Worm (Caenorhabditis elegans) whole organism, young adult: ENCODE results near the gene pcp-2.

Experiments used
- B0261.1 ChIP-seq: sonication (generic microtip); optimal IDR thresholded peaks from 2 replicates; lab custom pipeline; 2016; ENCODE audit warnings: mild to moderate bottlenecking, missing genetic modification characterization, moderate library complexity, missing compliant biosample characterization
- C06A6.2 ChIP-seq: fragments of 200-800 bp; sonication (Bioruptor generic); conservative IDR thresholded peaks from 2 replicates; pipeline ENCODE4 v1.3.6; 2022; ENCODE audit warnings: missing genetic modification characterization, missing compliant biosample characterization
- C17E4.6 ChIP-seq: fragments of 200-800 bp; sonication (Bioruptor generic); IDR thresholded peaks from 2 replicates; pipeline ENCODE4 v1.3.6; 2022; ENCODE audit warnings: missing genetic modification reagents, missing genetic modification characterization, missing compliant biosample characterization
- F10E7.11 ChIP-seq: sonication (generic microtip); optimal IDR thresholded peaks from 2 replicates; lab custom pipeline; 2017; ENCODE audit warnings: mild to moderate bottlenecking, missing genetic modification characterization, moderate library complexity, missing compliant biosample characterization
- F22D6.2 ChIP-seq: sonication (generic microtip); optimal IDR thresholded peaks from 2 replicates; lab custom pipeline; 2016; ENCODE audit warnings: mild to moderate bottlenecking, missing genetic modification characterization, missing compliant biosample characterization
- F23B12.7 ChIP-seq: sonication (generic microtip); optimal IDR thresholded peaks from 2 replicates; lab custom pipeline; 2017; ENCODE audit warnings: missing genetic modification characterization, mild to moderate bottlenecking, missing compliant biosample characterization, antibody characterized with exemption, moderate library complexity; ENCODE audit not compliant: insufficient read depth
- F33H1.4 ChIP-seq: fragments of 200-800 bp; sonication (Bioruptor generic); IDR thresholded peaks from 2 replicates; pipeline ENCODE4 v1.3.6; 2022; ENCODE audit warnings: missing genetic modification reagents, missing genetic modification characterization, missing compliant biosample characterization
- F49E8.2 ChIP-seq: sonication (generic microtip); optimal IDR thresholded peaks from 3 replicates; lab custom pipeline; 2017; ENCODE audit warnings: missing genetic modification characterization, mild to moderate bottlenecking, missing compliant biosample characterization, antibody characterized with exemption, moderate library complexity; ENCODE audit not compliant: insufficient read depth
- F55B11.4 ChIP-seq: sonication (generic microtip); optimal IDR thresholded peaks from 2 replicates; lab custom pipeline; 2016; ENCODE audit warnings: missing compliant biosample characterization, missing genetic modification characterization, borderline replicate concordance; ENCODE audit not compliant: insufficient read depth
- K11D2.4 ChIP-seq: fragments of 200-800 bp; sonication (Bioruptor generic); IDR thresholded peaks from 2 replicates; pipeline ENCODE4 v1.3.6; 2022; ENCODE audit warnings: missing genetic modification reagents, missing genetic modification characterization, missing compliant biosample characterization
- K12H6.12 ChIP-seq: fragments of 200-800 bp; sonication (Bioruptor generic); optimal IDR thresholded peaks from 2 replicates; lab custom pipeline; 2018; ENCODE audit warnings: mild to moderate bottlenecking, missing genetic modification characterization, missing compliant biosample characterization
- Y53F4B.3 ChIP-seq: fragments of 200-800 bp; sonication (Bioruptor generic); IDR thresholded peaks from 2 replicates; pipeline ENCODE4 v1.3.6; 2022; ENCODE audit warnings: missing genetic modification reagents, missing genetic modification characterization, missing compliant biosample characterization
- Y79H2A.3 ChIP-seq: fragments of 200-800 bp; sonication (Bioruptor generic); conservative IDR thresholded peaks from 2 replicates; pipeline ENCODE4 v1.3.6; 2022; ENCODE audit warnings: missing genetic modification reagents, missing genetic modification characterization, missing compliant biosample characterization
- ama-1 ChIP-seq, 3 experiments: fragments of 150-350 bp in 1 of 3; sonication (generic microtip) in 2 of 3; optimal IDR thresholded peaks; 2 replicates each; lab custom pipeline; 2014 to 2018; ENCODE audit warnings: missing biosample characterization in 2 of 3, missing genetic modification characterization in 2 of 3, missing genetic modification reagents in 2 of 3
- aptf-3 ChIP-seq: fragments of 200-800 bp; sonication (Bioruptor generic); IDR thresholded peaks from 2 replicates; pipeline ENCODE4 v1.3.6; 2022; ENCODE audit warnings: missing genetic modification characterization, missing compliant biosample characterization
- attf-3 ChIP-seq: fragments of 200-800 bp; sonication (Bioruptor generic); conservative IDR thresholded peaks from 2 replicates; pipeline ENCODE4 v1.3.6; 2022; ENCODE audit warnings: missing genetic modification reagents, missing genetic modification characterization, missing compliant biosample characterization
- attf-6 ChIP-seq: fragments of 200-800 bp; sonication (Bioruptor generic); IDR thresholded peaks from 2 replicates; pipeline ENCODE4 v1.3.6; 2022; ENCODE audit warnings: missing genetic modification reagents, missing genetic modification characterization, missing compliant biosample characterization
- cebp-2 ChIP-seq: fragments of 200-800 bp; sonication (Bioruptor generic); IDR thresholded peaks from 2 replicates; pipeline ENCODE4 v1.3.6; 2022; ENCODE audit warnings: missing genetic modification characterization, missing compliant biosample characterization
- die-1 ChIP-seq: sonication (generic microtip); optimal IDR thresholded peaks from 2 replicates; lab custom pipeline; 2016; ENCODE audit warnings: missing genotype, mild to moderate bottlenecking, missing genetic modification characterization, missing compliant biosample characterization
- dox-1 ChIP-seq: fragments of 200-800 bp; sonication (Bioruptor generic); IDR thresholded peaks from 2 replicates; pipeline ENCODE4 v1.3.6; 2022; ENCODE audit warnings: missing genetic modification reagents, missing genetic modification characterization, missing compliant biosample characterization
- efl-1 ChIP-seq: fragments of 150-350 bp; optimal IDR thresholded peaks from 2 replicates; lab custom pipeline; 2014; ENCODE audit warnings: missing biosample characterization, missing genetic modification reagents, missing genetic modification characterization
- egl-44 ChIP-seq: fragments of 200-800 bp; sonication (Bioruptor generic); IDR thresholded peaks from 2 replicates; pipeline ENCODE4 v1.3.6; 2022; ENCODE audit warnings: missing genetic modification reagents, missing genetic modification characterization, missing compliant biosample characterization
- egrh-3 ChIP-seq: fragments of 200-800 bp; sonication (Bioruptor generic); IDR thresholded peaks from 2 replicates; pipeline ENCODE4 v1.3.6; 2022; ENCODE audit warnings: missing genetic modification reagents, missing genetic modification characterization, missing compliant biosample characterization
- ekl-4 ChIP-seq: fragments of 200-800 bp; sonication (Bioruptor generic); IDR thresholded peaks from 2 replicates; pipeline ENCODE4 v1.3.6; 2022; ENCODE audit warnings: missing genetic modification reagents, missing genetic modification characterization, missing compliant biosample characterization
- ets-4 ChIP-seq: fragments of 200-800 bp; sonication (Bioruptor generic); optimal IDR thresholded peaks from 2 replicates; lab custom pipeline; 2018; ENCODE audit warnings: mild to moderate bottlenecking, missing genetic modification characterization, missing compliant biosample characterization
- gei-17 ChIP-seq: fragments of 200-800 bp; sonication (Bioruptor generic); optimal IDR thresholded peaks from 2 replicates; lab custom pipeline; 2018; ENCODE audit warnings: mild to moderate bottlenecking, missing genetic modification characterization, missing compliant biosample characterization
- hmg-1.2 ChIP-seq: fragments of 200-800 bp; sonication (Bioruptor generic); IDR thresholded peaks from 2 replicates; pipeline ENCODE4 v1.3.6; 2022; ENCODE audit warnings: missing genetic modification reagents, missing genetic modification characterization, missing compliant biosample characterization
- let-607 ChIP-seq, 2 experiments: fragments of 200-800 bp in 1 of 2; sonication (Bioruptor generic) in 1 of 2; sonication (generic microtip) in 1 of 2; optimal IDR thresholded peaks; 2 replicates each; lab custom pipeline; 2016 to 2018; ENCODE audit warnings: mild to moderate bottlenecking in 2 of 2, missing compliant biosample characterization in 2 of 2, missing genetic modification characterization in 2 of 2, moderate library complexity in 2 of 2, missing genotype in 1 of 2
- lin-26 ChIP-seq: fragments of 200-800 bp; sonication (Bioruptor generic); IDR thresholded peaks from 2 replicates; pipeline ENCODE4 v1.3.6; 2022; ENCODE audit warnings: missing genetic modification reagents, missing genetic modification characterization, missing compliant biosample characterization
- lir-1 ChIP-seq: fragments of 200-800 bp; sonication (Bioruptor generic); conservative IDR thresholded peaks from 2 replicates; pipeline ENCODE4 v1.3.6; 2022; ENCODE audit warnings: missing genetic modification reagents, missing genetic modification characterization, missing compliant biosample characterization
- madf-6 ChIP-seq: fragments of 200-800 bp; sonication (Bioruptor generic); IDR thresholded peaks from 2 replicates; pipeline ENCODE4 v1.3.6; 2022; ENCODE audit warnings: missing genetic modification reagents, missing genetic modification characterization, missing compliant biosample characterization
- mes-4 ChIP-seq: sonication (generic microtip); optimal IDR thresholded peaks from 2 replicates; lab custom pipeline; 2016; ENCODE audit warnings: missing genotype, missing genetic modification characterization, missing compliant biosample characterization
- nfyb-1 ChIP-seq: fragments of 200-800 bp; sonication (Bioruptor generic); IDR thresholded peaks from 2 replicates; pipeline ENCODE4 v1.3.6; 2022; ENCODE audit warnings: missing genetic modification reagents, missing genetic modification characterization, missing compliant biosample characterization
- nhr-120 ChIP-seq: fragments of 200-800 bp; sonication (Bioruptor generic); IDR thresholded peaks from 2 replicates; pipeline ENCODE4 v1.3.6; 2022; ENCODE audit warnings: missing genetic modification characterization, missing compliant biosample characterization
- nhr-80 ChIP-seq: sonication (generic microtip); optimal IDR thresholded peaks from 2 replicates; lab custom pipeline; 2016; ENCODE audit warnings: missing genetic modification characterization, missing compliant biosample characterization
- pha-4 ChIP-seq: fragments of 150-350 bp; sonication (generic microtip); optimal IDR thresholded peaks from 2 replicates; lab custom pipeline; 2014; ENCODE audit warnings: missing biosample characterization, missing genetic modification reagents, missing genetic modification characterization
- rpc-1 ChIP-seq, 2 experiments: fragments of 150-350 bp in 1 of 2; sonication (generic microtip) in 1 of 2; optimal IDR thresholded peaks; 2 replicates each; lab custom pipeline; 2014 to 2018; ENCODE audit warnings: missing biosample characterization in 1 of 2, missing genetic modification characterization in 1 of 2, missing genetic modification reagents in 1 of 2, missing genotype in 1 of 2
- snpc-3.4 ChIP-seq: sonication (generic microtip); optimal IDR thresholded peaks from 2 replicates; lab custom pipeline; 2017; ENCODE audit warnings: missing genetic modification characterization, mild to moderate bottlenecking, missing compliant biosample characterization, antibody characterized with exemption, moderate library complexity, missing genotype, missing genetic modification reagents
- snpc-4 ChIP-seq, 5 experiments: fragments of 150-350 bp in 1 of 5; sonication (generic microtip) in 4 of 5; optimal IDR thresholded peaks; 2 replicates each; lab custom pipeline; 2014 to 2018; ENCODE audit warnings: missing genetic modification characterization in 5 of 5, missing biosample characterization in 3 of 5, antibody characterized with exemption in 2 of 5, mild to moderate bottlenecking in 2 of 5, missing compliant biosample characterization in 2 of 5, missing genotype in 2 of 5, moderate library complexity in 2 of 5, missing genetic modification reagents in 1 of 5
- somi-1 ChIP-seq: fragments of 200-800 bp; sonication (Bioruptor generic); optimal IDR thresholded peaks from 2 replicates; lab custom pipeline; 2018; ENCODE audit warnings: mild to moderate bottlenecking, missing genetic modification characterization, missing compliant biosample characterization
- sptf-2 ChIP-seq: fragments of 200-800 bp; sonication (Bioruptor generic); optimal IDR thresholded peaks from 2 replicates; lab custom pipeline; 2018; ENCODE audit warnings: mild to moderate bottlenecking, missing genetic modification characterization, missing compliant biosample characterization
- tbp1 ChIP-seq: fragments of 200-800 bp; sonication (Bioruptor generic); optimal IDR thresholded peaks from 2 replicates; lab custom pipeline; 2018; ENCODE audit warnings: mild to moderate bottlenecking, missing genetic modification characterization, missing compliant biosample characterization
- unc-130 ChIP-seq: sonication (generic microtip); optimal IDR thresholded peaks from 2 replicates; lab custom pipeline; 2016; ENCODE audit warnings: missing genetic modification reagents, missing genetic modification characterization, missing compliant biosample characterization
- xnd-1 ChIP-seq: sonication (generic microtip); optimal IDR thresholded peaks from 2 replicates; lab custom pipeline; 2016; ENCODE audit warnings: missing genotype, missing genetic modification reagents, missing genetic modification characterization, missing compliant biosample characterization
- zfh-2 ChIP-seq: fragments of 200-800 bp; sonication (Bioruptor generic); conservative IDR thresholded peaks from 2 replicates; pipeline ENCODE4 v1.3.6; 2022; ENCODE audit warnings: missing genetic modification reagents, missing genetic modification characterization, missing compliant biosample characterization
- zim-3 ChIP-seq: sonication (generic microtip); optimal IDR thresholded peaks from 2 replicates; lab custom pipeline; 2017; ENCODE audit warnings: mild to moderate bottlenecking, missing genetic modification characterization, moderate library complexity, missing compliant biosample characterization
- ztf-26 ChIP-seq: sonication (generic microtip); optimal IDR thresholded peaks from 2 replicates; lab custom pipeline; 2017; ENCODE audit warnings: missing genetic modification characterization, missing compliant biosample characterization
- ztf-6 ChIP-seq: fragments of 200-800 bp; sonication (Bioruptor generic); IDR thresholded peaks from 2 replicates; pipeline ENCODE4 v1.3.6; 2022; ENCODE audit warnings: missing genetic modification reagents, missing genetic modification characterization, missing compliant biosample characterization

The pcp-2 gene

DNA sequence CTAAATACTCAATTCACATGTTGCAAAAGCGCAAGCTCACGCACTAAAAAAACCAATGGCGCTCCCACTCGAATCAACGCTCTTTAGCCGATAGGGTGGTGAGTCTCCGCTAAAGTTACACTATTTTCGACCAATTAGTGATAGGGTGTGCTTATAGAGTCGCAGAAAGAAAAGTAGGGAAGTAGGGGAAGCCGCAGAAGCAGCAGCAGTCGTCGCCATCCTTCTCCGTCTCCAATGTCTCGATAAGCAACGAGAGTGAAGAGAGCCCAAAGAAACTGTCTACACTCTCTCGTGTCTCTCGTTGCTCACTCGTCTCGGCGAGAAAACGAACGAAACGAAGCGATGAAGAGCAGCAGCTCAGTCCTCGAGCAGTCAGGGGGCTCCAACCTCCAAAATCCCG lies 31.8 kb upstream of the pcp-2 start (continued):
- no peak for TF ChIP-seq F10E7.11 (tag; lab: Kevin White, UChicago)
- TF ChIP-seq ztf-6 (GFP tag; lab: Robert Waterston, UW) = no peak
- no peak for TF ChIP-seq attf-6 (GFP tag; lab: Robert Waterston, UW)
- peak; percentile 59 for TF ChIP-seq egrh-3 (GFP tag; lab: Robert Waterston, UW)
- no peak for TF ChIP-seq zim-3 (tag; lab: Kevin White, UChicago)
- no peak for TF ChIP-seq xnd-1 (tag; lab: Kevin White, UChicago)
- no peak for TF ChIP-seq die-1 (tag; lab: Kevin White, UChicago)
- TF ChIP-seq rpc-1 (optimal IDR thresholded peaks at IDR 0.05; lab: Kevin White, UChicago) = no peak
- no peak for TF ChIP-seq rpc-1 (tag; optimal IDR thresholded peaks at IDR 0.05; lab: Kevin White, UChicago)
- no peak for TF ChIP-seq mes-4 (tag; lab: Kevin White, UChicago)
- no peak for TF ChIP-seq F22D6.2
- TF ChIP-seq gei-17 (GFP tag; lab: Kevin White, UChicago) = no peak
- no peak for TF ChIP-seq let-607 (tag; optimal IDR thresholded peaks at IDR 0.05; lab: Kevin White, UChicago)
- TF ChIP-seq somi-1 (GFP tag; lab: Kevin White, UChicago) = no peak
- no peak for TF ChIP-seq nhr-80 (tag; lab: Kevin White, UChicago)
- TF ChIP-seq madf-6 (GFP tag; lab: Robert Waterston, UW) = no peak
- TF ChIP-seq F55B11.4 (tag; lab: Kevin White, UChicago) = no peak
- TF ChIP-seq dox-1 (GFP tag; lab: Robert Waterston, UW) = no peak
- TF ChIP-seq lin-26 (GFP tag; lab: Robert Waterston, UW) = no peak
- TF ChIP-seq zfh-2 (GFP tag; lab: Robert Waterston, UW) = peak; percentile 93
- TF ChIP-seq tbp1 (GFP tag; lab: Kevin White, UChicago) = peak; percentile 7
- no peak for TF ChIP-seq snpc-4 (GFP tag; optimal IDR thresholded peaks at IDR 0.05; lab: Kevin White, UChicago)
- no peak for TF ChIP-seq snpc-4 (tag; optimal IDR thresholded peaks at IDR 0.05; lab: Kevin White, UChicago)
- no peak for TF ChIP-seq aptf-3
- no peak for TF ChIP-seq Y53F4B.3 (GFP tag; lab: Robert Waterston, UW)
- TF ChIP-seq egl-44 (GFP tag; lab: Robert Waterston, UW) = no peak
- no peak for TF ChIP-seq C06A6.2 (GFP tag; lab: Robert Waterston, UW)
- peak; percentile 5 for TF ChIP-seq K12H6.12 (tag; lab: Kevin White, UChicago)
- no peak for TF ChIP-seq efl-1
- TF ChIP-seq F23B12.7 (tag; lab: Kevin White, UChicago) = no peak
- no peak for TF ChIP-seq ets-4 (GFP tag; lab: Kevin White, UChicago)
- TF ChIP-seq F33H1.4 (GFP tag; lab: Robert Waterston, UW) = no peak
- no peak for TF ChIP-seq attf-3 (GFP tag; lab: Robert Waterston, UW)
- TF ChIP-seq unc-130 (GFP tag; lab: Kevin White, UChicago) = no peak
- TF ChIP-seq lir-1 (GFP tag; lab: Robert Waterston, UW) = peak; percentile 52; the same call in 1 of the 2 replicates
- no peak for TF ChIP-seq sptf-2 (GFP tag; lab: Kevin White, UChicago)
- peak; percentile 30 for TF ChIP-seq snpc-3.4 (tag; lab: Kevin White, UChicago)
- TF ChIP-seq F49E8.2 = no peak
- TF ChIP-seq ztf-26 (tag; lab: Kevin White, UChicago) = no peak
- TF ChIP-seq Y79H2A.3 = no peak
- peak; percentile 44; the same call in 1 of the 2 replicates for TF ChIP-seq K11D2.4 (GFP tag; lab: Robert Waterston, UW)
- TF ChIP-seq B0261.1 (tag; lab: Kevin White, UChicago) = no peak
- peak; percentile 61; the same call in 1 of the 2 replicates for TF ChIP-seq hmg-1.2 (GFP tag; lab: Robert Waterston, UW)
- no peak for TF ChIP-seq nhr-120 (GFP tag; lab: Robert Waterston, UW)
- no peak for TF ChIP-seq ekl-4 (GFP tag; lab: Robert Waterston, UW)
- TF ChIP-seq C17E4.6 = no peak
- no peak for TF ChIP-seq cebp-2 (GFP tag; lab: Robert Waterston, UW)
- no peak for TF ChIP-seq ama-1 (optimal IDR thresholded peaks at IDR 0.05; lab: Kevin White, UChicago)
- TF ChIP-seq ama-1 (GFP tag; optimal IDR thresholded peaks at IDR 0.05; lab: Kevin White, UChicago) = no peak
- TF ChIP-seq nfyb-1 (GFP tag; lab: Robert Waterston, UW) = peak; percentile 24; the same call in 1 of the 2 replicates
- no peak for TF ChIP-seq pha-4
